Fruit fly (Drosophila melanogaster) whole organism, pupa: Measurements from ENCODE around the gene CG14050.

ENCODE experiments used
- CG10348 ChIP-seq: fragments of 200-800 bp; sonication (Bioruptor generic); IDR thresholded peaks from 2 replicates; pipeline ENCODE4 v1.3.6; 2022; ENCODE audit warnings: missing biosample characterization, missing genetic modification characterization
- CG12605 ChIP-seq: fragments of 200-800 bp; sonication (Bioruptor generic); IDR thresholded peaks from 2 replicates; pipeline ENCODE4 v1.3.6; 2022; ENCODE audit warnings: missing biosample characterization, missing genetic modification characterization
- CG14655 ChIP-seq: fragments of 200-800 bp; sonication (Bioruptor generic); optimal IDR thresholded peaks from 3 replicates; lab custom pipeline; 2017; ENCODE audit warnings: mild to moderate bottlenecking, missing biosample characterization, missing genetic modification reagents, missing genetic modification characterization
- CG15710 ChIP-seq: fragments of 200-800 bp; sonication (Bioruptor generic); optimal IDR thresholded peaks from 2 replicates; lab custom pipeline; 2018; ENCODE audit warnings: missing biosample characterization, mild to moderate bottlenecking, missing genetic modification characterization, moderate library complexity
- CG17806 ChIP-seq: fragments of 200-800 bp; sonication (Bioruptor generic); optimal IDR thresholded peaks from 2 replicates; lab custom pipeline; 2018; ENCODE audit warnings: missing biosample characterization, mild to moderate bottlenecking, missing genetic modification characterization, moderate library complexity
- CG32121 ChIP-seq: fragments of 200-800 bp; sonication (Bioruptor generic); IDR thresholded peaks from 2 replicates; pipeline ENCODE4 v1.3.6; 2022; ENCODE audit warnings: missing biosample characterization, missing genetic modification characterization
- CG34367 ChIP-seq: fragments of 200-800 bp; sonication (Bioruptor generic); optimal IDR thresholded peaks from 2 replicates; lab custom pipeline; 2018; ENCODE audit warnings: missing biosample characterization, mild to moderate bottlenecking, missing genetic modification characterization
- CG4496 ChIP-seq: fragments of 200-800 bp; sonication (Bioruptor generic); IDR thresholded peaks from 3 replicates; pipeline ENCODE4 v1.3.6; 2022; ENCODE audit warnings: missing biosample characterization, missing genetic modification characterization
- CG8159 ChIP-seq: fragments of 200-800 bp; sonication (Bioruptor generic); optimal IDR thresholded peaks from 3 replicates; lab custom pipeline; 2018; ENCODE audit warnings: missing biosample characterization, mild to moderate bottlenecking, missing genetic modification characterization, moderate library complexity
- CG8301 ChIP-seq: fragments of 200-800 bp; sonication (Bioruptor generic); optimal IDR thresholded peaks from 2 replicates; lab custom pipeline; 2018; ENCODE audit warnings: missing biosample characterization, mild to moderate bottlenecking, missing genetic modification characterization
- CG9948 ChIP-seq: fragments of 200-800 bp; sonication (Bioruptor generic); optimal IDR thresholded peaks from 2 replicates; lab custom pipeline; 2018; ENCODE audit warnings: missing biosample characterization, mild to moderate bottlenecking, missing genetic modification characterization, moderate library complexity
- D1 ChIP-seq: fragments of 200-800 bp; sonication (Bioruptor generic); optimal IDR thresholded peaks from 2 replicates; lab custom pipeline; 2018; ENCODE audit warnings: missing biosample characterization, mild to moderate bottlenecking, missing genetic modification characterization, moderate library complexity
- EcR ChIP-seq: fragments of 200-800 bp; sonication (Bioruptor generic); optimal IDR thresholded peaks from 3 replicates; lab custom pipeline; 2019; ENCODE audit warnings: missing biosample characterization, missing genetic modification characterization, mild to moderate bottlenecking, moderate library complexity, missing genetic modification reagents
- Ets98B ChIP-seq: fragments of 200-800 bp; sonication (Bioruptor generic); IDR thresholded peaks from 2 replicates; pipeline ENCODE4 v1.3.6; 2022; ENCODE audit warnings: missing biosample characterization, missing genetic modification characterization
- Pif1A ChIP-seq: fragments of 200-800 bp; sonication (Bioruptor generic); optimal IDR thresholded peaks from 3 replicates; lab custom pipeline; 2016; ENCODE audit warnings: missing biosample characterization, missing genetic modification characterization
- Snoo ChIP-seq: fragments of 200-800 bp; sonication (Bioruptor generic); optimal IDR thresholded peaks from 3 replicates; lab custom pipeline; 2017; ENCODE audit warnings: missing biosample characterization, mild to moderate bottlenecking, missing genetic modification characterization, inconsistent platforms
- fd96Ca ChIP-seq: fragments of 200-800 bp; sonication (Bioruptor generic); IDR thresholded peaks from 3 replicates; pipeline ENCODE4 v1.3.6; 2022; ENCODE audit warnings: missing biosample characterization, missing genetic modification characterization
- gl ChIP-seq: fragments of 200-800 bp; sonication (Bioruptor generic); optimal IDR thresholded peaks from 2 replicates; lab custom pipeline; 2018; ENCODE audit warnings: missing biosample characterization, mild to moderate bottlenecking, missing genetic modification characterization
- rn ChIP-seq: fragments of 200-800 bp; sonication (Bioruptor generic); IDR thresholded peaks from 2 replicates; pipeline ENCODE4 v1.3.6; 2022; ENCODE audit warnings: missing biosample characterization, missing genetic modification characterization

CG14050 gene

DNA sequence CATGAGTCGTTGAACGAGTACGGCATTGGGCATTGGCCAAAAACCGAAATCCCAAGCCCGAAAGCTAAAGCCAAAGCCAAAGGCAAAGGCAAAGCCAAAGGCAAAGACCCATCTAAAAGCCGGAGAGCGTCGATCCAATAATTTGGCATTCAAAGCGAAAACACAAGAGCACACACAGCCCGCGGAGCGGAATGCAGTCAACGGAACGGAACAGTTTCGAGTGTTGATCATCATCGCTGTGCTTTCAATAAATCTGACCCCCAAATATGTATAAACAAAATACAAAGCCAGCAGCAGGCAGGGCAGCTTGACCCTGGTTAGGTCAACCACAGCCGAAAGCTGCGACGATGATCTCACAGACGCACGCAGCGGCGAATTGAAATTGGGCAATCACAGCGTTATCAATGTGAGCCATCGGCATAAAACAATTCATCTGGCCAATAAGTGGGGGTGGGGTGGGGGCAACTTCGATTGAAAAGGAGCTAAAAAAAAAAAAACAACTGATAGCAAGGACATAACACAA lies 47.2 kb downstream of the CG14050 start:
- TF ChIP-seq Pif1A (GFP tag; lab: Kevin White, UChicago) = no peak
- no peak for TF ChIP-seq CG15710 (tag; lab: Kevin White, UChicago)
- TF ChIP-seq CG32121 (GFP tag; lab: Robert Waterston, UW) = no peak
- no peak for TF ChIP-seq Snoo (tag; lab: Kevin White, UChicago)
- no peak for TF ChIP-seq EcR
- no peak for TF ChIP-seq fd96Ca (GFP tag; lab: Robert Waterston, UW)
- TF ChIP-seq CG10348 (GFP tag; lab: Robert Waterston, UW) = no peak
- no peak for TF ChIP-seq CG14655 (GFP tag; lab: Kevin White, UChicago)
- no peak for TF ChIP-seq CG9948 (tag; lab: Kevin White, UChicago)
- TF ChIP-seq CG17806 = no peak
- TF ChIP-seq gl (tag; lab: Kevin White, UChicago) = no peak
- no peak for TF ChIP-seq CG4496 (GFP tag; lab: Robert Waterston, UW)
- no peak for TF ChIP-seq CG34367
- no peak for TF ChIP-seq CG8159 (tag; lab: Kevin White, UChicago)
- TF ChIP-seq D1 (tag; lab: Kevin White, UChicago) = no peak
- no peak for TF ChIP-seq Ets98B (GFP tag; lab: Robert Waterston, UW)
- no peak for TF ChIP-seq CG12605 (GFP tag; lab: Robert Waterston, UW)

DNA sequence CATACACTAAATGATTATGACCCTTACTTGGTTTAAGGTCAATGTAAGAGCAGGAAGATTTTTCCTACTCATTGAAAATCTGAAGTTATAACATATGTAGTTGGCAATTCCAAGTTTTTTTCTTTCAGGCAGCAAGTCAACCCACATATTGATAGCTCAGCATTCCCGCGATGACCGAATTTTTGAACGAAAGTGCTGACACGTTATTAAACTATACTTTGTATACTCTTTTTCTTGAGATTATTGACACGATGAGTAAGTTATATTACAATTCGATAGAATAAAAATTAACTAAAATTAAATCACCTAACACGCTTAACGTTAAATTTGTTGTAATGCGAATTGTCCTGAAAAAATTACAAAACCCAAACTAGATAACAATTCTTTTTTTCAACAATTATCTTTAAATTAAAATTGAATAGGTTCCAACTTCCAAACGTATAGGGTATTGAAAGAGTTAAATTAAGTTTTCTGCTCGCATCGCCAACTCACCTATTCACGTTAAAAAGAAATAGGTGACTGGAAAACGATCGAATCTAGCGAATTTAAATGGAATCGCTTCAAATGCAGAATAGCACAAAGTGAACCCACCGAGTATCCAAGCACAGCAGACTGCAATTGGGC lies 50.7 kb downstream of the CG14050 start, which contains the start of gene Vml:
Gene Vml (plus strand): TSS at position 574 of the 624 bp plus-strand sequence.
- TF ChIP-seq rn (GFP tag; lab: Robert Waterston, UW) (no peak), Ets98B (GFP tag; lab: Robert Waterston, UW) (no peak), fd96Ca (GFP tag; lab: Robert Waterston, UW) (no peak), CG4496 (GFP tag; lab: Robert Waterston, UW) (no peak), gl (tag; lab: Kevin White, UChicago) (no peak), CG10348 (GFP tag; lab: Robert Waterston, UW) (no peak), CG14655 (GFP tag; lab: Kevin White, UChicago) (no peak), EcR (no peak), CG9948 (tag; lab: Kevin White, UChicago) (no peak), Snoo (tag; lab: Kevin White, UChicago) (no peak), CG8301 (tag; lab: Kevin White, UChicago) (no peak), Pif1A (GFP tag; lab: Kevin White, UChicago) (no peak), CG12605 (GFP tag; lab: Robert Waterston, UW) (no peak)
